Fruit fly (Drosophila melanogaster) whole organism, embryonic: ENCODE measurements around the gene fzy.

Experiments
- B-H2 ChIP-seq: fragments of 200-800 bp; sonication (Bioruptor generic); optimal IDR thresholded peaks from 2 replicates; lab custom pipeline; 2018; ENCODE audit warnings: missing biosample characterization, mild to moderate bottlenecking, missing genetic modification characterization
- Bdp1 ChIP-seq: fragments of 200-800 bp; sonication (Bioruptor generic); optimal IDR thresholded peaks from 3 replicates; lab custom pipeline; 2016; ENCODE audit warnings: missing biosample characterization, missing genetic modification characterization
- Bgb ChIP-seq: fragments of 200-800 bp; sonication (Bioruptor generic); IDR thresholded peaks from 2 replicates; pipeline ENCODE4 v1.3.6; 2022; ENCODE audit warnings: missing biosample characterization, missing genetic modification characterization; ENCODE audit not compliant: partially characterized antibody
- C15 ChIP-seq: fragments of 200-800 bp; sonication (Bioruptor generic); IDR thresholded peaks from 3 replicates; pipeline ENCODE4 v1.3.6; 2022; ENCODE audit warnings: missing biosample characterization, missing genetic modification characterization
- CG10209 ChIP-seq: fragments of 200-800 bp; sonication (Bioruptor generic); optimal IDR thresholded peaks from 3 replicates; lab custom pipeline; 2017; ENCODE audit warnings: missing biosample characterization, mild to moderate bottlenecking, missing genetic modification characterization, missing genetic modification reagents
- CG12299 ChIP-seq: fragments of 200-800 bp; sonication (Bioruptor generic); optimal IDR thresholded peaks from 2 replicates; lab custom pipeline; 2018; ENCODE audit warnings: missing biosample characterization, mild to moderate bottlenecking, missing genetic modification characterization
- CG13894 ChIP-seq: fragments of 200-800 bp; sonication (Bioruptor generic); optimal IDR thresholded peaks from 3 replicates; lab custom pipeline; 2018; ENCODE audit warnings: missing biosample characterization, mild to moderate bottlenecking, missing genetic modification characterization, moderate library complexity
- CG14014 ChIP-seq: fragments of 200-800 bp; sonication (Bioruptor generic); IDR thresholded peaks from 2 replicates; pipeline ENCODE4 v1.3.6; 2022; ENCODE audit warnings: missing biosample characterization, missing genetic modification characterization
- CG14050 ChIP-seq: fragments of 200-800 bp; sonication (Bioruptor generic); IDR thresholded peaks from 3 replicates; pipeline ENCODE4 v1.3.6; 2022; ENCODE audit warnings: missing biosample characterization, missing genetic modification characterization
- CG17912 ChIP-seq: fragments of 200-800 bp; sonication (Bioruptor generic); optimal IDR thresholded peaks from 2 replicates; lab custom pipeline; 2018; ENCODE audit warnings: missing biosample characterization, mild to moderate bottlenecking, missing genetic modification characterization
- CG18599 ChIP-seq: fragments of 200-800 bp; sonication (Bioruptor generic); optimal IDR thresholded peaks from 3 replicates; lab custom pipeline; 2017; ENCODE audit warnings: missing biosample characterization, missing genetic modification characterization, mild to moderate bottlenecking, moderate library complexity, missing genetic modification reagents
- CG2129 ChIP-seq: fragments of 200-800 bp; sonication (Bioruptor generic); IDR thresholded peaks from 2 replicates; pipeline ENCODE4 v1.3.6; 2022; ENCODE audit warnings: missing biosample characterization, missing genetic modification characterization; ENCODE audit not compliant: partially characterized antibody
- CG31388 ChIP-seq: fragments of 200-800 bp; sonication (Bioruptor generic); optimal IDR thresholded peaks from 2 replicates; lab custom pipeline; 2016; ENCODE audit warnings: missing biosample characterization, missing genetic modification characterization
- CG31441 ChIP-seq: fragments of 200-800 bp; sonication (Bioruptor generic); IDR thresholded peaks from 2 replicates; pipeline ENCODE4 v1.3.6; 2022; ENCODE audit warnings: missing biosample characterization, missing genetic modification characterization
- CG3281 ChIP-seq: fragments of 200-800 bp; sonication (Bioruptor generic); optimal IDR thresholded peaks from 3 replicates; lab custom pipeline; 2017; ENCODE audit warnings: missing biosample characterization, mild to moderate bottlenecking, missing genetic modification characterization
- CG3407 ChIP-seq: fragments of 200-800 bp; sonication (Bioruptor generic); optimal IDR thresholded peaks from 2 replicates; lab custom pipeline; 2018; ENCODE audit warnings: missing biosample characterization, mild to moderate bottlenecking, missing genetic modification characterization
- CG34224 ChIP-seq: fragments of 200-800 bp; sonication (Bioruptor generic); IDR thresholded peaks from 3 replicates; pipeline ENCODE4 v1.3.6; 2022; ENCODE audit warnings: missing biosample characterization, missing genetic modification characterization; ENCODE audit not compliant: partially characterized antibody
- CG3847 ChIP-seq: fragments of 200-800 bp; sonication (Bioruptor generic); IDR thresholded peaks from 2 replicates; pipeline ENCODE4 v1.3.6; 2022; ENCODE audit warnings: missing biosample characterization, missing genetic modification characterization
- CG6175 ChIP-seq: fragments of 200-800 bp; sonication (Bioruptor generic); IDR thresholded peaks from 3 replicates; pipeline ENCODE4 v1.3.6; 2022; ENCODE audit warnings: missing biosample characterization, missing genetic modification characterization
- CG6689 ChIP-seq: fragments of 200-800 bp; sonication (Bioruptor generic); IDR thresholded peaks from 2 replicates; pipeline ENCODE4 v1.3.6; 2022; ENCODE audit warnings: missing biosample characterization, missing genetic modification characterization
- CG7372 ChIP-seq: fragments of 200-800 bp; sonication (Bioruptor generic); IDR thresholded peaks from 2 replicates; pipeline ENCODE4 v1.3.6; 2022; ENCODE audit warnings: missing biosample characterization, missing genetic modification characterization
- CG7839 ChIP-seq: fragments of 200-800 bp; sonication (Bioruptor generic); optimal IDR thresholded peaks from 3 replicates; lab custom pipeline; 2018; ENCODE audit warnings: missing biosample characterization, mild to moderate bottlenecking, missing genetic modification characterization, moderate library complexity
- CG8765 ChIP-seq: fragments of 200-800 bp; sonication (Bioruptor generic); IDR thresholded peaks from 2 replicates; pipeline ENCODE4 v1.3.6; 2022; ENCODE audit warnings: missing biosample characterization, missing genetic modification characterization
- CG9797 ChIP-seq: fragments of 200-800 bp; sonication (Bioruptor generic); optimal IDR thresholded peaks from 3 replicates; lab custom pipeline; 2018; ENCODE audit warnings: missing biosample characterization, mild to moderate bottlenecking, missing genetic modification characterization
- CG9932 ChIP-seq: fragments of 200-800 bp; sonication (Bioruptor generic); IDR thresholded peaks from 2 replicates; pipeline ENCODE4 v1.3.6; 2022; ENCODE audit warnings: missing biosample characterization, missing genetic modification characterization
- Chrac-16 ChIP-seq: fragments of 200-800 bp; sonication (Bioruptor generic); optimal IDR thresholded peaks from 3 replicates; lab custom pipeline; 2016; ENCODE audit warnings: missing biosample characterization, missing genetic modification characterization
- Dek ChIP-seq: fragments of 200-800 bp; sonication (Bioruptor generic); optimal IDR thresholded peaks from 3 replicates; lab custom pipeline; 2019; ENCODE audit warnings: missing biosample characterization, mild to moderate bottlenecking, missing genetic modification characterization, moderate library complexity
- Dll ChIP-seq: fragments of 200-800 bp; sonication (Bioruptor generic); IDR thresholded peaks from 4 replicates; pipeline ENCODE4 v1.3.6; 2022; ENCODE audit warnings: missing biosample characterization, missing genetic modification characterization; ENCODE audit not compliant: partially characterized antibody
- E2f1 ChIP-seq: fragments of 200-800 bp; sonication (Bioruptor generic); IDR thresholded peaks from 2 replicates; pipeline ENCODE4 v1.3.6; 2022; ENCODE audit warnings: missing biosample characterization, missing genetic modification characterization
- E2f2 ChIP-seq: fragments of 200-800 bp; sonication (Bioruptor generic); IDR thresholded peaks from 2 replicates; pipeline ENCODE4 v1.3.6; 2022; ENCODE audit warnings: missing biosample characterization, missing genetic modification characterization
- Meics ChIP-seq: fragments of 200-800 bp; sonication (Bioruptor generic); optimal IDR thresholded peaks from 2 replicates; lab custom pipeline; 2017; ENCODE audit warnings: missing biosample characterization, mild to moderate bottlenecking, missing genetic modification characterization
- NfI ChIP-seq: fragments of 200-800 bp; sonication (Bioruptor generic); optimal IDR thresholded peaks from 3 replicates; lab custom pipeline; 2018; ENCODE audit warnings: missing biosample characterization, mild to moderate bottlenecking, missing genetic modification characterization, moderate library complexity
- Oli ChIP-seq: fragments of 200-800 bp; sonication (Bioruptor generic); optimal IDR thresholded peaks from 2 replicates; lab custom pipeline; 2018; ENCODE audit warnings: missing biosample characterization, mild to moderate bottlenecking, missing genetic modification characterization, moderate library complexity
- Pdp1 ChIP-seq, 2 experiments: fragments of 200-800 bp; sonication (Bioruptor generic); optimal IDR thresholded peaks; 3 replicates each; lab custom pipeline; 2016; ENCODE audit warnings: missing biosample characterization in 2 of 2, missing genetic modification characterization in 2 of 2, mild to moderate bottlenecking in 1 of 2, moderate library complexity in 1 of 2
- Taf1 ChIP-seq: fragments of 200-800 bp; sonication (Bioruptor generic); IDR thresholded peaks from 2 replicates; pipeline ENCODE4 v1.3.6; 2022; ENCODE audit warnings: missing biosample characterization, missing genetic modification characterization
- caup ChIP-seq: fragments of 200-800 bp; sonication (Bioruptor generic); optimal IDR thresholded peaks from 3 replicates; lab custom pipeline; 2017; ENCODE audit warnings: missing biosample characterization, mild to moderate bottlenecking, missing genetic modification characterization, moderate library complexity; ENCODE audit not compliant: severe bottlenecking
- cg ChIP-seq: fragments of 200-800 bp; sonication (Bioruptor generic); optimal IDR thresholded peaks from 3 replicates; lab custom pipeline; 2019; ENCODE audit warnings: missing biosample characterization, mild to moderate bottlenecking, missing genetic modification characterization, moderate library complexity
- ci ChIP-seq: fragments of 200-800 bp; sonication (Bioruptor generic); IDR thresholded peaks from 3 replicates; pipeline ENCODE4 v1.3.6; 2022; ENCODE audit warnings: missing biosample characterization, missing genetic modification characterization
- gce ChIP-seq: fragments of 200-800 bp; sonication (Bioruptor generic); IDR thresholded peaks from 3 replicates; pipeline ENCODE4 v1.3.6; 2022; ENCODE audit warnings: missing biosample characterization, missing genetic modification characterization
- gro ChIP-seq: fragments of 200-800 bp; sonication (Bioruptor generic); optimal IDR thresholded peaks from 2 replicates; lab custom pipeline; 2016; ENCODE audit warnings: missing biosample characterization, missing genetic modification characterization
- odd ChIP-seq: fragments of 200-800 bp; sonication (Bioruptor generic); optimal IDR thresholded peaks from 2 replicates; lab custom pipeline; 2017; ENCODE audit warnings: missing biosample characterization, mild to moderate bottlenecking, missing genetic modification characterization
- org-1 ChIP-seq: fragments of 200-800 bp; sonication (Bioruptor generic); optimal IDR thresholded peaks from 2 replicates; lab custom pipeline; 2017; ENCODE audit warnings: missing biosample characterization, missing genetic modification characterization
- pan ChIP-seq, 4 experiments: fragments of >200 bp in 3 of 4; fragments of 200-800 bp in 1 of 4; sonication (Bioruptor generic) in 1 of 4; optimal IDR thresholded peaks in 3 of 4; IDR thresholded peaks in 1 of 4; 2 replicates each; pipeline versions ENCODE4 v1.3.6 to Lab custom; 2017 to 2022; ENCODE audit warnings: missing biosample characterization in 2 of 4, missing genetic modification characterization in 2 of 4, mixed read lengths in 1 of 4
- pfk ChIP-seq: fragments of 200-800 bp; sonication (Bioruptor generic); optimal IDR thresholded peaks from 2 replicates; lab custom pipeline; 2018; ENCODE audit warnings: missing biosample characterization, mild to moderate bottlenecking, missing genetic modification characterization, moderate library complexity
- psq ChIP-seq: fragments of 200-800 bp; sonication (Bioruptor generic); optimal IDR thresholded peaks from 2 replicates; lab custom pipeline; 2017; ENCODE audit warnings: missing biosample characterization, missing genetic modification characterization
- repo ChIP-seq: fragments of 200-800 bp; sonication (Bioruptor generic); optimal IDR thresholded peaks from 2 replicates; lab custom pipeline; 2016; ENCODE audit warnings: missing biosample characterization, missing genetic modification characterization
- schlank ChIP-seq: fragments of 200-800 bp; sonication (Bioruptor generic); optimal IDR thresholded peaks from 2 replicates; lab custom pipeline; 2018; ENCODE audit warnings: missing biosample characterization, mild to moderate bottlenecking, missing genetic modification characterization
- stwl ChIP-seq: fragments of 200-800 bp; sonication (Bioruptor generic); optimal IDR thresholded peaks from 3 replicates; lab custom pipeline; 2018; ENCODE audit warnings: missing biosample characterization, mild to moderate bottlenecking, missing genetic modification characterization, moderate library complexity
- tap ChIP-seq: fragments of 200-800 bp; optimal IDR thresholded peaks from 3 replicates; lab custom pipeline; 2019; ENCODE audit warnings: missing biosample characterization, mild to moderate bottlenecking, missing genetic modification characterization, moderate library complexity
- unpg ChIP-seq: fragments of 200-800 bp; sonication (Bioruptor generic); optimal IDR thresholded peaks from 3 replicates; lab custom pipeline; 2018; ENCODE audit warnings: missing biosample characterization, mild to moderate bottlenecking, missing genetic modification characterization, moderate library complexity

fzy gene

dm6 chr2L:16315027-16315426 is 4.3 kb downstream of the fzy start (continued):
- TF ChIP-seq B-H2 (GFP tag; lab: Kevin White, UChicago) = peak; percentile 82
- TF ChIP-seq Oli = no peak
- peak; percentile 6 for TF ChIP-seq Meics
- no peak for TF ChIP-seq CG6689 (GFP tag; lab: Robert Waterston, UW)
- TF ChIP-seq CG9932 (GFP tag; lab: Robert Waterston, UW) = no peak
- no peak for TF ChIP-seq C15 (GFP tag; lab: Robert Waterston, UW)
- no peak for TF ChIP-seq CG17912
- TF ChIP-seq CG3281 (GFP tag; lab: Kevin White, UChicago) = peak; percentile 16
- TF ChIP-seq CG31441 (GFP tag; lab: Robert Waterston, UW) = no peak
- TF ChIP-seq CG14014 = no peak
- peak; percentile 48; the same call in 1 of the 3 replicates for TF ChIP-seq ci (GFP tag; lab: Robert Waterston, UW)
- no peak for TF ChIP-seq E2f1
- no peak for TF ChIP-seq repo (GFP tag; lab: Kevin White, UChicago)
- peak; percentile 25 for TF ChIP-seq pfk (GFP tag; lab: Kevin White, UChicago)
- no peak for TF ChIP-seq E2f2 (GFP tag; lab: Robert Waterston, UW)
- TF ChIP-seq Taf1 (GFP tag; lab: Robert Waterston, UW) = no peak
- TF ChIP-seq CG12299 (tag; lab: Kevin White, UChicago) = peak; percentile 0
- no peak for TF ChIP-seq CG18599
- TF ChIP-seq cg (GFP tag; lab: Kevin White, UChicago) = peak; percentile 54
- TF ChIP-seq Bdp1 = no peak
- no peak for TF ChIP-seq unpg (GFP tag; lab: Kevin White, UChicago)
- TF ChIP-seq psq (GFP tag; lab: Kevin White, UChicago) = no peak
- TF ChIP-seq Dll = no peak
- no peak for TF ChIP-seq CG3847 (GFP tag; lab: Robert Waterston, UW)
- peak; percentile 41; the same call in 2 of the 3 replicates for TF ChIP-seq CG34224 (GFP tag; lab: Robert Waterston, UW)
- no peak for TF ChIP-seq CG31388 (GFP tag; lab: Kevin White, UChicago)
- no peak for TF ChIP-seq CG3407 (GFP tag; lab: Kevin White, UChicago)
- TF ChIP-seq gro (GFP tag; lab: Kevin White, UChicago) = peak; percentile 50
- TF ChIP-seq CG9797 (GFP tag; lab: Kevin White, UChicago) = no peak
- no peak for TF ChIP-seq CG10209 (GFP tag; lab: Kevin White, UChicago)
- no peak for TF ChIP-seq org-1 (GFP tag; lab: Kevin White, UChicago)
- no peak for TF ChIP-seq stwl (tag; lab: Kevin White, UChicago)
- TF ChIP-seq tap (tag; lab: Kevin White, UChicago) = no peak
- TF ChIP-seq Chrac-16 (GFP tag; lab: Kevin White, UChicago) = no peak
- no peak for TF ChIP-seq pan (optimal IDR thresholded peaks at IDR 0.05; lab: Kevin White, UChicago)
- peak in 1 of 2 experiments; percentile 12 for TF ChIP-seq pan (GFP tag; optimal IDR thresholded peaks at IDR 0.05 in 1 of 2, IDR thresholded peaks at IDR 0.05 in 1 of 2)
- TF ChIP-seq NfI (GFP tag; lab: Kevin White, UChicago) = no peak
- peak; percentile 26 for TF ChIP-seq Dek
- TF ChIP-seq Bgb (GFP tag; lab: Robert Waterston, UW) = peak; percentile 51; the same call in 1 of the 2 replicates
- TF ChIP-seq CG7839 = no peak
- TF ChIP-seq Pdp1 (GFP tag; optimal IDR thresholded peaks at IDR 0.05; lab: Kevin White, UChicago) = peak in 1 of 2 experiments; percentile 97
- TF ChIP-seq caup (GFP tag; lab: Kevin White, UChicago) = peak; percentile 67
- no peak for TF ChIP-seq CG14050 (GFP tag; lab: Robert Waterston, UW)
- TF ChIP-seq odd (GFP tag; lab: Kevin White, UChicago) = peak; percentile 5
- no peak for TF ChIP-seq CG8765 (GFP tag; lab: Robert Waterston, UW)
- TF ChIP-seq CG6175 (GFP tag; lab: Robert Waterston, UW) = no peak
- TF ChIP-seq gce (GFP tag; lab: Robert Waterston, UW) = no peak
- TF ChIP-seq CG2129 (GFP tag; lab: Robert Waterston, UW) = no peak
- TF ChIP-seq schlank (tag; lab: Kevin White, UChicago) = peak; percentile 31
- TF ChIP-seq CG13894 (tag; lab: Kevin White, UChicago) = peak; percentile 92
- TF ChIP-seq CG7372 (GFP tag; lab: Robert Waterston, UW) = no peak
